Fruit fly (Drosophila melanogaster): ENCODE data around the gene CG18858.

DNA sequence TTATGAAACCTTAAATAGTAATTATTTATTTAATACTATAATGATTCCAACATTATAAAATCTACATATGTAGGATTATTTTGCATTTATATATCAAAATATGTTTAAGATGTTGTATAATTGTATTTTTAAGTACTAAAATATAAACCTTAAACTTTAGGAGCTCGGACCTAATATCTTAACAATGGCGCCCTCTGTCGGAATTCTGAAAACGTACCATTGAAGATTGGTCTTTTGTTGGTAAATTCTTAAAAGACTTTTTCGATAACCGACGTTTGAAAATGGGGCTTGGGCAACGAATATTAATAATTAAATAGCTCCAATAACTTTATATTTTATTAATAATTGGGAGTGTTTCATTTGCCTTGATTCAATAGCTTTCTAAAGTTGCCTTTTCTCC, 21.0 kb downstream of the CG18858 start:
- no peak for TF ChIP-seq EcR (GFP tag; optimal IDR thresholded peaks at IDR 0.05)
- no peak for TF ChIP-seq CG17806 (tag; optimal IDR thresholded peaks at IDR 0.05)
- TF ChIP-seq CG34367 (tag; optimal IDR thresholded peaks at IDR 0.05) = no peak
- TF ChIP-seq CG4496 (GFP tag; IDR thresholded peaks at IDR 0.05) = no peak
- no peak for TF ChIP-seq gl (tag; optimal IDR thresholded peaks at IDR 0.05)
- TF ChIP-seq CG32121 (GFP tag; IDR thresholded peaks at IDR 0.05) = no peak
- no peak for TF ChIP-seq Snoo (tag; optimal IDR thresholded peaks at IDR 0.05)
- no peak for TF ChIP-seq CG8159 (tag; optimal IDR thresholded peaks at IDR 0.05)
- no peak for TF ChIP-seq CG10348 (GFP tag; IDR thresholded peaks at IDR 0.05)
- TF ChIP-seq CG13204 (GFP tag; optimal IDR thresholded peaks at IDR 0.05) = no peak
- no peak for TF ChIP-seq CG12605 (GFP tag; IDR thresholded peaks at IDR 0.05)
- no peak for TF ChIP-seq CG15710 (tag; optimal IDR thresholded peaks at IDR 0.05)
